Fruit fly (Drosophila melanogaster): ENCODE data around the gene CG3792.

Gene CG3792

DNA sequence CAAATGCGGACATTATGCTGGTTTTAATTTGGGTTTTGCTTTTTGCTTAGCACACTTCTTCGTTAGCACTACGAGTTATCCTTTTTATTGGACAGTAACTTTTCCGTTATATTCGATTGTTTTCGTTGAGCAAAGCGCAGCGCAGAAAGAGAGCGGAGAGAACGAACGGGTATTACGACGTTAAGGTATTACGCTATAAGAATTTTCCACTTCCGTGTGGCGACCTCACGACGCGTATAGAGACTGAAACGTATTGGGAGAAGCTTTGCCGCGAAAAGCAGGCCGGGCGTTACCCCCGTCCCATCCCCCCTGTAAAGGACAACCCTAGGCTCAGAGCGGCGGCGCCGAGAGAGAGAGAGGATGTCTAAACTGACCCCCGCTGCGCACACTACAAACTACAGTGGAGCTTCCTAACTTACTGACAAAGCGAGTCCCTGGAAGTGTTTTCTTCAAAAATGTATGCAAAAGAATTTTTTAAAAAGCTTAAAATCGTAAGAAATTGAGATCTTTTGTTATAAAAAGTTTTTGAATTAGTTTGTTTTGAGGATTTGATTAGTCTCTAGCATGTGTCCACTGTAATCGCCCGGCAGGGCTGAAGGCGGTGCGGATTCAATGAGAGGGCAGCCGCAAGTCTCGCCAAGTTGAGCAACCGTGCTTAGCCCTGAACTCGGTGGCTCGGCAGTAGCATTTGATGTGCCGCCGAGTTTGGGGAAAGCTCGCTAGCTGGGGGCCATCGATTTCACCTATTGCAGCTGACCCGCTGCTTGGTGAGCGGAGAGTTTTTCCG, 27.8 kb downstream of the CG3792 start (continued):
- TF ChIP-seq Scr (GFP tag; IDR thresholded peaks at IDR 0.05; ENCODE audit: partially characterized antibody) (no peak), Hr39 (optimal IDR thresholded peaks at IDR 0.05) (no peak), ara (GFP tag; IDR thresholded peaks at IDR 0.05) (peak; percentile 92), CG9215 (GFP tag; IDR thresholded peaks at IDR 0.05) (peak; percentile 95), CG9932 (GFP tag; IDR thresholded peaks at IDR 0.05) (peak; percentile 97), sob (GFP tag; IDR thresholded peaks at IDR 0.05) (peak; percentile 98), Jarid2 (GFP tag; optimal IDR thresholded peaks at IDR 0.05) (peak; percentile 61), CG12104 (GFP tag; optimal IDR thresholded peaks at IDR 0.05) (peak; percentile 89), run (tag; optimal IDR thresholded peaks at IDR 0.05) (peak; percentile 84), HHEX (GFP tag; optimal IDR thresholded peaks at IDR 0.05) (peak; percentile 94), nerfin-2 (GFP tag; IDR thresholded peaks at IDR 0.05; ENCODE audit: partially characterized antibody) (no peak), seq (GFP tag; IDR thresholded peaks at IDR 0.05) (peak; percentile 96), corto (GFP tag; optimal IDR thresholded peaks at IDR 0.05) (peak; percentile 43), lov (optimal IDR thresholded peaks at IDR 0.05) (no peak), lov (GFP tag; IDR thresholded peaks at IDR 0.05) (peak; percentile 91), da (GFP tag; optimal IDR thresholded peaks at IDR 0.05) (peak; percentile 78), Spps (tag; optimal IDR thresholded peaks at IDR 0.05) (peak; percentile 77), bsh (GFP tag; optimal IDR thresholded peaks at IDR 0.05) (peak; percentile 61 to 95), CG10462 (GFP tag; optimal IDR thresholded peaks at IDR 0.05) (peak; percentile 86), Ets65A (GFP tag) (peak; percentile 99), CG13894 (tag; optimal IDR thresholded peaks at IDR 0.05) (peak; percentile 98), CG3995 (GFP tag; optimal IDR thresholded peaks at IDR 0.05) (peak; percentile 50), CG9817 (tag; optimal IDR thresholded peaks at IDR 0.05) (peak; percentile 96), Camta (GFP tag; optimal IDR thresholded peaks at IDR 0.05) (peak; percentile 92), CG10959 (GFP tag; IDR thresholded peaks at IDR 0.05) (peak; percentile 87), CG5245 (GFP tag; optimal IDR thresholded peaks at IDR 0.05) (peak; percentile 91), hth (optimal IDR thresholded peaks at IDR 0.05) (no peak), stc (GFP tag; IDR thresholded peaks at IDR 0.05) (peak; percentile 95), CG8924 (tag; optimal IDR thresholded peaks at IDR 0.05) (peak; percentile 94), Nf-YA (GFP tag; IDR thresholded peaks at IDR 0.05) (peak; percentile 88), cg (GFP tag; optimal IDR thresholded peaks at IDR 0.05) (no peak), org-1 (GFP tag; optimal IDR thresholded peaks at IDR 0.05) (peak; percentile 92), CG15696 (tag; optimal IDR thresholded peaks at IDR 0.05) (peak; percentile 80), row (GFP tag; IDR thresholded peaks at IDR 0.05) (peak; percentile 98), Drgx (GFP tag; IDR thresholded peaks at IDR 0.05) (peak; percentile 91), nerfin-1 (tag; optimal IDR thresholded peaks at IDR 0.05) (peak; percentile 86), ranshi (GFP tag; IDR thresholded peaks at IDR 0.05) (peak; percentile 97), hb (GFP tag; IDR thresholded peaks at IDR 0.05; ENCODE audit: partially characterized antibody) (no peak), dmrt99B (tag; optimal IDR thresholded peaks at IDR 0.05) (peak; percentile 96), CG32532 (GFP tag; IDR thresholded peaks at IDR 0.05) (peak; percentile 97), sens-2 (GFP tag; IDR thresholded peaks at IDR 0.05) (peak; percentile 91), Hsf (GFP tag; optimal IDR thresholded peaks at IDR 0.05) (peak; percentile 95), Nf-YB (GFP tag; optimal IDR thresholded peaks at IDR 0.05) (peak; percentile 75), bigmax (GFP tag; optimal IDR thresholded peaks at IDR 0.05) (peak; percentile 56), CG12236 (GFP tag; optimal IDR thresholded peaks at IDR 0.05) (peak; percentile 84), gsb-n (tag; optimal IDR thresholded peaks at IDR 0.05) (peak; percentile 88), CG18619 (GFP tag; optimal IDR thresholded peaks at IDR 0.05) (peak; percentile 91), slou (GFP tag; optimal IDR thresholded peaks at IDR 0.05) (peak; percentile 92), MESR4 (GFP tag; optimal IDR thresholded peaks at IDR 0.05) (peak; percentile 34), CG30403 (GFP tag; optimal IDR thresholded peaks at IDR 0.05) (peak; percentile 95)
